Fruit fly (Drosophila melanogaster) whole organism, embryonic: ENCODE data around the gene Pgls.

Experiments used
- Blimp-1 ChIP-seq: fragments of 200-800 bp; sonication (Bioruptor generic); optimal IDR thresholded peaks from 3 replicates; lab custom pipeline; 2018; ENCODE audit warnings: missing biosample characterization, missing genetic modification characterization, mild to moderate bottlenecking, moderate library complexity, missing genetic modification reagents
- CG11247 ChIP-seq: fragments of 200-800 bp; sonication (Bioruptor generic); IDR thresholded peaks from 2 replicates; pipeline ENCODE4 v1.3.6; 2022; ENCODE audit warnings: missing biosample characterization, missing genetic modification characterization
- CG11695 ChIP-seq: fragments of 200-800 bp; sonication (Bioruptor generic); IDR thresholded peaks from 3 replicates; pipeline ENCODE4 v1.3.6; 2022; ENCODE audit warnings: missing biosample characterization, missing genetic modification characterization
- CG12071 ChIP-seq: fragments of 200-800 bp; sonication (Bioruptor generic); optimal IDR thresholded peaks from 3 replicates; lab custom pipeline; 2018; ENCODE audit warnings: missing biosample characterization, mild to moderate bottlenecking, missing genetic modification characterization
- CG13123 ChIP-seq: fragments of 200-800 bp; sonication (Bioruptor generic); optimal IDR thresholded peaks from 2 replicates; lab custom pipeline; 2016; ENCODE audit warnings: missing biosample characterization, missing genetic modification characterization
- CG13894 ChIP-seq: fragments of 200-800 bp; sonication (Bioruptor generic); optimal IDR thresholded peaks from 3 replicates; lab custom pipeline; 2018; ENCODE audit warnings: missing biosample characterization, mild to moderate bottlenecking, missing genetic modification characterization, moderate library complexity
- CG14014 ChIP-seq: fragments of 200-800 bp; sonication (Bioruptor generic); IDR thresholded peaks from 2 replicates; pipeline ENCODE4 v1.3.6; 2022; ENCODE audit warnings: missing biosample characterization, missing genetic modification characterization
- CG14965 ChIP-seq: fragments of 200-800 bp; sonication (Bioruptor generic); optimal IDR thresholded peaks from 2 replicates; lab custom pipeline; 2016; ENCODE audit warnings: missing biosample characterization, missing genetic modification characterization, borderline replicate concordance
- CG15601 ChIP-seq: fragments of 200-800 bp; sonication (Bioruptor generic); optimal IDR thresholded peaks from 3 replicates; lab custom pipeline; 2019; ENCODE audit warnings: missing biosample characterization, mild to moderate bottlenecking, missing genetic modification characterization, moderate library complexity
- CG1603 ChIP-seq: fragments of 200-800 bp; sonication (Bioruptor generic); optimal IDR thresholded peaks from 2 replicates; lab custom pipeline; 2019; ENCODE audit warnings: missing biosample characterization, mild to moderate bottlenecking, missing genetic modification characterization, moderate library complexity
- CG17328 ChIP-seq: fragments of 200-800 bp; sonication (Bioruptor generic); IDR thresholded peaks from 2 replicates; pipeline ENCODE4 v1.3.6; 2022; ENCODE audit warnings: missing biosample characterization, missing genetic modification characterization
- CG1792 ChIP-seq: fragments of 200-800 bp; sonication (Bioruptor generic); optimal IDR thresholded peaks from 2 replicates; lab custom pipeline; 2016; ENCODE audit warnings: missing biosample characterization, missing genetic modification characterization
- CG3163 ChIP-seq: fragments of 200-800 bp; sonication (Bioruptor generic); optimal IDR thresholded peaks from 3 replicates; lab custom pipeline; 2016; ENCODE audit warnings: missing biosample characterization, missing genetic modification characterization
- CG33557 ChIP-seq: fragments of 200-800 bp; sonication (Bioruptor generic); optimal IDR thresholded peaks from 2 replicates; lab custom pipeline; 2019; ENCODE audit warnings: missing biosample characterization, mild to moderate bottlenecking, missing genetic modification characterization, moderate library complexity
- CG4404 ChIP-seq: fragments of 200-800 bp; sonication (Bioruptor generic); IDR thresholded peaks from 2 replicates; pipeline ENCODE4 v1.3.6; 2022; ENCODE audit warnings: missing biosample characterization, missing genetic modification characterization
- CG6689 ChIP-seq: fragments of 200-800 bp; sonication (Bioruptor generic); IDR thresholded peaks from 2 replicates; pipeline ENCODE4 v1.3.6; 2022; ENCODE audit warnings: missing biosample characterization, missing genetic modification characterization
- CG7271 ChIP-seq: fragments of 200-800 bp; sonication (Bioruptor generic); optimal IDR thresholded peaks from 2 replicates; lab custom pipeline; 2018; ENCODE audit warnings: missing biosample characterization, mild to moderate bottlenecking, missing genetic modification characterization, moderate library complexity
- CG7745 ChIP-seq: fragments of 200-800 bp; sonication (Bioruptor generic); optimal IDR thresholded peaks from 2 replicates; lab custom pipeline; 2018; ENCODE audit warnings: missing biosample characterization, mild to moderate bottlenecking, missing genetic modification characterization, moderate library complexity
- CG8388 ChIP-seq: fragments of 200-800 bp; sonication (Bioruptor generic); optimal IDR thresholded peaks from 2 replicates; lab custom pipeline; 2019; ENCODE audit warnings: missing biosample characterization, mild to moderate bottlenecking, missing genetic modification characterization, moderate library complexity
- CG8765 ChIP-seq: fragments of 200-800 bp; sonication (Bioruptor generic); IDR thresholded peaks from 2 replicates; pipeline ENCODE4 v1.3.6; 2022; ENCODE audit warnings: missing biosample characterization, missing genetic modification characterization
- CkIIα-i1 ChIP-seq: fragments of 200-800 bp; sonication (Bioruptor generic); IDR thresholded peaks from 2 replicates; pipeline ENCODE4 v1.3.6; 2022; ENCODE audit warnings: missing biosample characterization, missing genetic modification characterization
- Doc3 ChIP-seq: fragments of 200-800 bp; sonication (Bioruptor generic); IDR thresholded peaks from 3 replicates; pipeline ENCODE4 v1.3.6; 2022; ENCODE audit warnings: missing biosample characterization, missing genetic modification characterization; ENCODE audit not compliant: partially characterized antibody
- E2f1 ChIP-seq: fragments of 200-800 bp; sonication (Bioruptor generic); IDR thresholded peaks from 2 replicates; pipeline ENCODE4 v1.3.6; 2022; ENCODE audit warnings: missing biosample characterization, missing genetic modification characterization
- Fer1 ChIP-seq: fragments of 200-800 bp; sonication (Bioruptor generic); optimal IDR thresholded peaks from 2 replicates; lab custom pipeline; 2017; ENCODE audit warnings: missing biosample characterization, mild to moderate bottlenecking, missing genetic modification characterization
- Hmr ChIP-seq: fragments of 200-800 bp; sonication (Bioruptor generic); optimal IDR thresholded peaks from 3 replicates; lab custom pipeline; 2017; ENCODE audit warnings: mild to moderate bottlenecking, missing biosample characterization, missing genetic modification reagents, missing genetic modification characterization
- Hr39 ChIP-seq: fragments of >200 bp; optimal IDR thresholded peaks from 2 replicates; lab custom pipeline; 2017
- Jarid2 ChIP-seq: fragments of 200-800 bp; sonication (Bioruptor generic); optimal IDR thresholded peaks from 3 replicates; lab custom pipeline; 2017; ENCODE audit warnings: mild to moderate bottlenecking, missing biosample characterization, missing genetic modification reagents, missing genetic modification characterization
- Kr ChIP-seq: fragments of 200-800 bp; sonication (Bioruptor generic); optimal IDR thresholded peaks from 2 replicates; lab custom pipeline; 2017; ENCODE audit warnings: missing biosample characterization, mild to moderate bottlenecking, missing genetic modification characterization
- Max ChIP-seq: fragments of 200-800 bp; sonication (Bioruptor generic); optimal IDR thresholded peaks from 2 replicates; lab custom pipeline; 2016; ENCODE audit warnings: missing biosample characterization, mild to moderate bottlenecking, missing genetic modification characterization
- NC2α ChIP-seq: fragments of 200-800 bp; sonication (Bioruptor generic); optimal IDR thresholded peaks from 2 replicates; lab custom pipeline; 2016; ENCODE audit warnings: missing biosample characterization, missing genetic modification characterization
- Nf-YA ChIP-seq: fragments of 200-800 bp; sonication (Bioruptor generic); IDR thresholded peaks from 2 replicates; pipeline ENCODE4 v1.3.6; 2022; ENCODE audit warnings: missing biosample characterization, missing genetic modification characterization
- Nf-YC ChIP-seq: fragments of 200-800 bp; optimal IDR thresholded peaks from 3 replicates; lab custom pipeline; 2019; ENCODE audit warnings: missing biosample characterization, mild to moderate bottlenecking, missing genetic modification characterization, moderate library complexity
- Ssrp ChIP-seq: fragments of 200-800 bp; sonication (Bioruptor generic); optimal IDR thresholded peaks from 2 replicates; lab custom pipeline; 2018; ENCODE audit warnings: missing biosample characterization, mild to moderate bottlenecking, missing genetic modification characterization, moderate library complexity
- cad ChIP-seq: fragments of >200 bp; optimal IDR thresholded peaks from 2 replicates; lab custom pipeline; 2017; ENCODE audit warnings: missing biosample characterization, missing genetic modification characterization
- cg ChIP-seq: fragments of 200-800 bp; sonication (Bioruptor generic); optimal IDR thresholded peaks from 3 replicates; lab custom pipeline; 2019; ENCODE audit warnings: missing biosample characterization, mild to moderate bottlenecking, missing genetic modification characterization, moderate library complexity
- chinmo ChIP-seq: fragments of 200-800 bp; sonication (Bioruptor generic); IDR thresholded peaks from 4 replicates; pipeline ENCODE4 v1.3.6; 2022; ENCODE audit warnings: missing biosample characterization, missing genetic modification characterization; ENCODE audit not compliant: partially characterized antibody
- chn ChIP-seq: fragments of 200-800 bp; sonication (Bioruptor generic); optimal IDR thresholded peaks from 2 replicates; lab custom pipeline; 2016; ENCODE audit warnings: missing biosample characterization, missing genetic modification characterization
- dm ChIP-seq: fragments of 200-800 bp; sonication (Bioruptor generic); optimal IDR thresholded peaks from 3 replicates; lab custom pipeline; 2016; ENCODE audit warnings: missing biosample characterization, missing genetic modification characterization
- exex ChIP-seq: fragments of 200-800 bp; sonication (Bioruptor generic); optimal IDR thresholded peaks from 4 replicates; lab custom pipeline; 2018; ENCODE audit warnings: missing biosample characterization, mild to moderate bottlenecking, missing genetic modification characterization, moderate library complexity
- grau ChIP-seq: fragments of 200-800 bp; optimal IDR thresholded peaks from 3 replicates; lab custom pipeline; 2019; ENCODE audit warnings: missing biosample characterization, mild to moderate bottlenecking, missing genetic modification characterization, moderate library complexity
- grn ChIP-seq: fragments of 200-800 bp; sonication (Bioruptor generic); optimal IDR thresholded peaks from 3 replicates; lab custom pipeline; 2017; ENCODE audit warnings: missing biosample characterization, missing genetic modification characterization
- h ChIP-seq: fragments of >200 bp; optimal IDR thresholded peaks from 2 replicates; lab custom pipeline; 2017
- kah ChIP-seq: fragments of 200-800 bp; sonication (Bioruptor generic); optimal IDR thresholded peaks from 2 replicates; lab custom pipeline; 2018; ENCODE audit warnings: missing biosample characterization, mild to moderate bottlenecking, missing genetic modification characterization
- kni ChIP-seq: fragments of 200-800 bp; sonication (Bioruptor generic); optimal IDR thresholded peaks from 3 replicates; lab custom pipeline; 2017; ENCODE audit warnings: mild to moderate bottlenecking, missing biosample characterization, missing genetic modification reagents, missing genetic modification characterization
- lmd ChIP-seq: fragments of 200-800 bp; sonication (Bioruptor generic); IDR thresholded peaks from 2 replicates; pipeline ENCODE4 v1.3.6; 2022; ENCODE audit warnings: missing biosample characterization, missing genetic modification characterization
- lov ChIP-seq, 2 experiments: fragments of 200-800 bp in 1 of 2; fragments of >200 bp in 1 of 2; sonication (Bioruptor generic) in 1 of 2; IDR thresholded peaks in 1 of 2; optimal IDR thresholded peaks in 1 of 2; 2 replicates in 1 of 2; 3 replicates in 1 of 2; pipeline versions ENCODE4 v1.3.6 to Lab custom; 2017 to 2022; ENCODE audit warnings: missing biosample characterization in 1 of 2, missing genetic modification characterization in 1 of 2
- peb ChIP-seq: fragments of 200-800 bp; sonication (Bioruptor generic); IDR thresholded peaks from 2 replicates; pipeline ENCODE4 v1.3.6; 2022; ENCODE audit warnings: missing biosample characterization, missing genetic modification characterization
- pros ChIP-seq: fragments of 200-800 bp; sonication (Bioruptor generic); optimal IDR thresholded peaks from 3 replicates; lab custom pipeline; 2019; ENCODE audit warnings: missing biosample characterization, mild to moderate bottlenecking, missing genetic modification characterization, moderate library complexity
- sr ChIP-seq: fragments of 200-800 bp; sonication (Bioruptor generic); IDR thresholded peaks from 3 replicates; pipeline ENCODE4 v1.3.6; 2022; ENCODE audit warnings: missing biosample characterization, missing genetic modification characterization
- unc-4 ChIP-seq: fragments of 200-800 bp; sonication (Bioruptor generic); IDR thresholded peaks from 2 replicates; pipeline ENCODE4 v1.3.6; 2022; ENCODE audit warnings: missing biosample characterization, missing genetic modification characterization; ENCODE audit not compliant: partially characterized antibody

The Pgls gene

DNA sequence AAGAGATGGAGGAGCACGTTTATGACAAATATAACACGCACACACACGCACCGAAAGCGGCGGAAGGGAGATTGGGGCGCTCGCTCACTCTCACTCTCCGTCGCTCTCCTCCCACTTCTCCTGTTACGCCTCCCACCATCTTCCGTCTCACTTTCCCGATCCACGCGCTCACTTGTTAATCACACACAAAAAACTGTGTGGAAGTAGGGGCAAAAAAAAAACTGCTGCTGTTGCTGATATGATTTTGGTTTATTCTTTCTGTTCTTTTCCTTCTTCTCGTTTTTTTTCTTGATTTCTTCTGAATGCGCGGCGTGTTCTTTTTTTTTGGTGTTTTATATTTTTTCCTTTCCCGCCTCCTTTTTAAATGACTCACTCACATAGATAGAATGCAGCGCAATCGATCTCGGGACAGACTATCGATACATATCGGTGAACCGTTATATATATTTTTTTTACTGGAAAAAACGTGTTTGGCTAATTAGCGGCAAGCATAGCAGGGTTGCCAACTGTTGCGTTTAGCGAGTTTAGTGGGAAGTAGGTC is 41.5 kb upstream of the Pgls start (continued):
- TF ChIP-seq Jarid2 = no peak
- no peak for TF ChIP-seq CG12071 (GFP tag; lab: Kevin White, UChicago)
- TF ChIP-seq chn (GFP tag; lab: Kevin White, UChicago) = no peak
- TF ChIP-seq CG8388 = no peak
- no peak for TF ChIP-seq CG33557 (GFP tag; lab: Kevin White, UChicago)
- TF ChIP-seq CG15601 (tag; lab: Kevin White, UChicago) = no peak
- no peak for TF ChIP-seq lmd (GFP tag; lab: Robert Waterston, UW)
- peak; percentile 64 for TF ChIP-seq cg
- TF ChIP-seq Fer1 (GFP tag; lab: Kevin White, UChicago) = no peak
- TF ChIP-seq CG3163 (GFP tag; lab: Kevin White, UChicago) = no peak
- TF ChIP-seq E2f1 = no peak
- TF ChIP-seq Hmr = peak; percentile 14
- peak; percentile 32 for TF ChIP-seq CG1792 (GFP tag; lab: Kevin White, UChicago)
- peak; percentile 46 for TF ChIP-seq exex (tag; lab: Kevin White, UChicago)
- TF ChIP-seq CG14014 (GFP tag; lab: Robert Waterston, UW) = no peak
- TF ChIP-seq Blimp-1 (GFP tag; lab: Kevin White, UChicago) = peak; percentile 95
- no peak for TF ChIP-seq cad (GFP tag; lab: Kevin White, UChicago)
- 0 out of 2 replicates have a peak, but pooled peaks have one; percentile 37 for TF ChIP-seq unc-4
- no peak for TF ChIP-seq Nf-YA
- TF ChIP-seq CG13123 (GFP tag; lab: Kevin White, UChicago) = no peak
- TF ChIP-seq kah (GFP tag; lab: Kevin White, UChicago) = peak; percentile 46
- no peak for TF ChIP-seq Nf-YC (tag; lab: Kevin White, UChicago)
- no peak for TF ChIP-seq CG7271 (tag; lab: Kevin White, UChicago)
- TF ChIP-seq pros (GFP tag; lab: Kevin White, UChicago) = peak; percentile 25
- TF ChIP-seq Hr39 (lab: Kevin White, UChicago) = no peak
- TF ChIP-seq CG6689 = no peak
- 0 out of 4 replicates have a peak, but pooled peaks have one; percentile 32 for TF ChIP-seq chinmo (GFP tag; lab: Robert Waterston, UW)
- no peak for TF ChIP-seq CG7745 (tag; lab: Kevin White, UChicago)
- peak; percentile 65 for TF ChIP-seq dm (GFP tag; lab: Kevin White, UChicago)
- TF ChIP-seq Ssrp (tag; lab: Kevin White, UChicago) = no peak
- TF ChIP-seq CG14965 (GFP tag; lab: Kevin White, UChicago) = no peak
- no peak for TF ChIP-seq CG8765 (GFP tag; lab: Robert Waterston, UW)
- no peak for TF ChIP-seq grn
- peak; percentile 6 for TF ChIP-seq CG1603 (tag; lab: Kevin White, UChicago)
- no peak for TF ChIP-seq CkIIα-i1
- no peak for TF ChIP-seq Kr (GFP tag; lab: Kevin White, UChicago)
- TF ChIP-seq Max = peak; percentile 20
- TF ChIP-seq CG11695 = no peak
- TF ChIP-seq NC2α (GFP tag; lab: Kevin White, UChicago) = no peak
- no peak for TF ChIP-seq CG17328 (GFP tag; lab: Robert Waterston, UW)
- TF ChIP-seq CG4404 (GFP tag; lab: Robert Waterston, UW) = no peak
- TF ChIP-seq sr (GFP tag; lab: Robert Waterston, UW) = peak; percentile 85
- TF ChIP-seq peb (GFP tag; lab: Robert Waterston, UW) = no peak
- no peak for TF ChIP-seq CG11247 (GFP tag; lab: Robert Waterston, UW)
- TF ChIP-seq Doc3 (GFP tag; lab: Robert Waterston, UW) = peak; percentile 42; the same call in 1 of the 3 replicates
- no peak for TF ChIP-seq h (lab: Kevin White, UChicago)
- no peak for TF ChIP-seq CG13894 (tag; lab: Kevin White, UChicago)
- peak; percentile 64 for TF ChIP-seq kni (GFP tag; lab: Kevin White, UChicago)
- TF ChIP-seq grau (tag; lab: Kevin White, UChicago) = no peak
- no peak for TF ChIP-seq lov (optimal IDR thresholded peaks at IDR 0.05; lab: Kevin White, UChicago)
- TF ChIP-seq lov (GFP tag; IDR thresholded peaks at IDR 0.05; lab: Robert Waterston, UW) = no peak
